Worm (Caenorhabditis elegans) whole organism, early embryonic: Measurements from ENCODE around the gene F37B12.1.

Source experiments
- B0310.2 ChIP-seq: sonication (generic microtip); optimal IDR thresholded peaks from 2 replicates; lab custom pipeline; 2016; ENCODE audit warnings: mild to moderate bottlenecking, missing genetic modification characterization, missing compliant biosample characterization
- F13C5.2 ChIP-seq: sonication (generic microtip); optimal IDR thresholded peaks from 2 replicates; lab custom pipeline; 2017; ENCODE audit warnings: mild to moderate bottlenecking, missing genetic modification characterization, inconsistent platforms, missing compliant biosample characterization
- aly-1 ChIP-seq: sonication (generic microtip); optimal IDR thresholded peaks from 2 replicates; lab custom pipeline; 2016; ENCODE audit warnings: missing genetic modification characterization, missing compliant biosample characterization
- ama-1 ChIP-seq: fragments of 150-350 bp; optimal IDR thresholded peaks from 2 replicates; lab custom pipeline; 2014
- ceh-13 ChIP-seq: fragments of 200-800 bp; sonication (Bioruptor generic); optimal IDR thresholded peaks from 2 replicates; lab custom pipeline; 2018; ENCODE audit warnings: mild to moderate bottlenecking, missing genetic modification characterization, missing compliant biosample characterization
- ceh-36 ChIP-seq: sonication (generic microtip); optimal IDR thresholded peaks from 2 replicates; lab custom pipeline; 2016; ENCODE audit warnings: missing genetic modification characterization, inconsistent platforms, missing compliant biosample characterization
- flt-1 ChIP-seq: fragments of 200-800 bp; sonication (Bioruptor generic); IDR thresholded peaks from 2 replicates; pipeline ENCODE4 v1.3.6; 2022; ENCODE audit warnings: missing genetic modification characterization, missing compliant biosample characterization
- hmbx-1 ChIP-seq: sonication (generic microtip); optimal IDR thresholded peaks from 2 replicates; lab custom pipeline; 2016; ENCODE audit warnings: mild to moderate bottlenecking, missing genetic modification characterization, missing compliant biosample characterization
- hmg-4 ChIP-seq: fragments of 200-800 bp; sonication (Bioruptor generic); optimal IDR thresholded peaks from 2 replicates; lab custom pipeline; 2018; ENCODE audit warnings: mild to moderate bottlenecking, missing genetic modification characterization, missing compliant biosample characterization
- hnd-1 ChIP-seq: sonication (generic microtip); optimal IDR thresholded peaks from 2 replicates; lab custom pipeline; 2016; ENCODE audit warnings: missing genetic modification characterization, missing compliant biosample characterization
- scrt-1 ChIP-seq: fragments of 200-800 bp; sonication (Bioruptor generic); IDR thresholded peaks from 2 replicates; pipeline ENCODE4 v1.3.6; 2022; ENCODE audit warnings: missing genetic modification characterization, missing compliant biosample characterization
- tbx-11 ChIP-seq: fragments of 200-800 bp; sonication (Bioruptor generic); IDR thresholded peaks from 2 replicates; pipeline ENCODE4 v1.3.6; 2022; ENCODE audit warnings: missing genetic modification characterization, missing compliant biosample characterization
- tra-4 ChIP-seq: sonication (generic microtip); optimal IDR thresholded peaks from 2 replicates; lab custom pipeline; 2017; ENCODE audit warnings: missing genetic modification characterization, missing compliant biosample characterization

DNA sequence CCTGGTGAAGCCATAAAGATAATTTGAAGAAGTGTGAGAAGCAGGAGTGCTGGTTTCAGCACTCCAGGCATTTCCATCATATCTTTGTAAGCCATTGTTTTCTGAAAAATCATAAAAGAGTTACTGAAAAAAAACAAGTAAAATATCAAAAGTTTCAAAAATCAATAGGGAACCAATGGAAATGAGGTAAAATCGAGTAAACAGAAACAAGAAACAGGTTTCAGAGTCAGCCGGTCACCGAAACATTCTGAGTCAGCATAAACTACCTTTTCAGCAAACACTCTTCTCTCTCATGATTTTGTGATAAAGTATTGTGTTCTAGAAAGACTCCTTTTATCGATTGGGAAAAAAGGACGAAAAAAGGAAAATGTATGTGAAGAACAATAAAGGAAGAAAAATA is 39.6 kb downstream of the F37B12.1 start, which contains the start of gene C18E9.9:
- TF ChIP-seq F13C5.2 (tag; lab: Kevin White, UChicago) (no peak), tbx-11 (GFP tag; lab: Robert Waterston, UW) (no peak), flt-1 (GFP tag; lab: Robert Waterston, UW) (no peak), ama-1 (lab: Kevin White, UChicago) (no peak), aly-1 (tag; lab: Kevin White, UChicago) (no peak), B0310.2 (tag; lab: Kevin White, UChicago) (no peak), tra-4 (tag; lab: Kevin White, UChicago) (no peak), ceh-13 (GFP tag; lab: Kevin White, UChicago) (no peak), hmg-4 (GFP tag; lab: Kevin White, UChicago) (no peak), hnd-1 (tag; lab: Kevin White, UChicago) (no peak), ceh-36 (no peak), hmbx-1 (tag; lab: Kevin White, UChicago) (no peak), scrt-1 (no peak)
